Fruit fly (Drosophila melanogaster) whole organism, wandering third instar larva: ENCODE measurements around the gene CG43679.

Source experiments
- Abd-B ChIP-seq: fragments of >200 bp; optimal IDR thresholded peaks from 2 replicates; lab custom pipeline; 2017; ENCODE audit warnings: missing biosample characterization, missing genetic modification characterization
- CG32264 ChIP-seq: fragments of 200-800 bp; sonication (Bioruptor generic); optimal IDR thresholded peaks from 2 replicates; lab custom pipeline; 2016; ENCODE audit warnings: missing biosample characterization, missing genetic modification characterization
- CG9705 ChIP-seq: fragments of 200-800 bp; sonication (Bioruptor generic); optimal IDR thresholded peaks from 2 replicates; lab custom pipeline; 2018; ENCODE audit warnings: missing biosample characterization, mild to moderate bottlenecking, missing genetic modification characterization
- CrebA ChIP-seq: fragments of 200-800 bp; sonication (Bioruptor generic); optimal IDR thresholded peaks from 2 replicates; lab custom pipeline; 2016; ENCODE audit warnings: missing biosample characterization, mild to moderate bottlenecking, missing genetic modification characterization, borderline replicate concordance
- Dif ChIP-seq: fragments of 200-275, 200-300 bp; sonication (Bioruptor generic); optimal IDR thresholded peaks from 2 replicates; lab custom pipeline; 2018; ENCODE audit warnings: missing biosample characterization, missing genetic modification characterization; ENCODE audit not compliant: partially characterized antibody
- HLH106 ChIP-seq: fragments of 200-800 bp; optimal IDR thresholded peaks from 3 replicates; lab custom pipeline; 2019; ENCODE audit warnings: missing biosample characterization, mild to moderate bottlenecking, missing genetic modification characterization, moderate library complexity
- Hnf4 ChIP-seq: fragments of 200-800 bp; sonication (Bioruptor generic); optimal IDR thresholded peaks from 2 replicates; lab custom pipeline; 2016; ENCODE audit warnings: missing biosample characterization, mild to moderate bottlenecking, missing genetic modification characterization
- Hr78 ChIP-seq: fragments of >200 bp; optimal IDR thresholded peaks from 2 replicates; lab custom pipeline; 2017; ENCODE audit warnings: missing biosample characterization, missing genetic modification characterization
- Jra ChIP-seq: sonication (Bioruptor generic); optimal IDR thresholded peaks from 2 replicates; lab custom pipeline; 2016; ENCODE audit warnings: missing biosample characterization, missing genetic modification characterization
- Mio ChIP-seq: sonication (Bioruptor generic); optimal IDR thresholded peaks from 2 replicates; lab custom pipeline; 2016; ENCODE audit warnings: missing biosample characterization, missing genetic modification characterization
- Myc ChIP-seq: fragments of >200 bp; optimal IDR thresholded peaks from 2 replicates; lab custom pipeline; 2017
- N ChIP-seq: fragments of >200 bp; optimal IDR thresholded peaks from 2 replicates; lab custom pipeline; 2018; ENCODE audit warnings: missing biosample characterization, missing external identifiers, missing genetic modification characterization
- OdsH ChIP-seq: fragments of 200-800 bp; sonication (Bioruptor generic); optimal IDR thresholded peaks from 2 replicates; lab custom pipeline; 2016; ENCODE audit warnings: missing biosample characterization, mild to moderate bottlenecking, missing genetic modification characterization
- Rel ChIP-seq, 2 experiments: fragments of 200-800 bp; sonication (Bioruptor generic) in 1 of 2; optimal IDR thresholded peaks; 2 replicates in 1 of 2; 3 replicates in 1 of 2; lab custom pipeline; 2016 to 2019; ENCODE audit warnings: mild to moderate bottlenecking in 2 of 2, missing biosample characterization in 2 of 2, missing genetic modification characterization in 2 of 2, moderate library complexity in 1 of 2
- Sp1 ChIP-seq: fragments of 200-800 bp; sonication (Bioruptor generic); optimal IDR thresholded peaks from 3 replicates; lab custom pipeline; 2019; ENCODE audit warnings: missing biosample characterization, mild to moderate bottlenecking, missing genetic modification characterization, moderate library complexity
- Vsx2 ChIP-seq: fragments of 200-300, 225-300 bp; sonication (Bioruptor generic); optimal IDR thresholded peaks from 2 replicates; lab custom pipeline; 2018; ENCODE audit warnings: missing biosample characterization, missing genetic modification characterization; ENCODE audit not compliant: partially characterized antibody
- br ChIP-seq: fragments of 200-800 bp; sonication (Bioruptor generic); optimal IDR thresholded peaks from 2 replicates; lab custom pipeline; 2016; ENCODE audit warnings: missing biosample characterization, missing genetic modification characterization
- dl ChIP-seq, 2 experiments: fragments of 175-275, 200-275 bp in 1 of 2; fragments of 200-275 bp in 1 of 2; sonication (Bioruptor generic); optimal IDR thresholded peaks; lab custom pipeline; 2018; ENCODE audit warnings: mild to moderate bottlenecking in 2 of 2, missing biosample characterization in 2 of 2, missing genetic modification characterization in 2 of 2, moderate library complexity in 2 of 2; ENCODE audit not compliant: partially characterized antibody in 2 of 2, insufficient read depth in 1 of 2
- dmrt93B ChIP-seq: fragments of 200-800 bp; sonication (Bioruptor generic); optimal IDR thresholded peaks from 2 replicates; lab custom pipeline; 2018; ENCODE audit warnings: missing biosample characterization, mild to moderate bottlenecking, missing genetic modification characterization
- dsf ChIP-seq: sonication (Bioruptor generic); optimal IDR thresholded peaks from 2 replicates; lab custom pipeline; 2016; ENCODE audit warnings: missing biosample characterization, missing genetic modification characterization, borderline replicate concordance
- ey ChIP-seq: fragments of 200-800 bp; sonication (Bioruptor generic); optimal IDR thresholded peaks from 2 replicates; lab custom pipeline; 2016; ENCODE audit warnings: missing biosample characterization, missing genetic modification characterization
- foxo ChIP-seq, 2 experiments: fragments of 200-800 bp; sonication (Bioruptor generic); optimal IDR thresholded peaks; 2 replicates in 1 of 2; 3 replicates in 1 of 2; lab custom pipeline; 2016 to 2017; ENCODE audit warnings: missing biosample characterization in 2 of 2, missing genetic modification characterization in 2 of 2
- fru ChIP-seq: fragments of 200-800 bp; sonication (Bioruptor generic); optimal IDR thresholded peaks from 3 replicates; lab custom pipeline; 2016; ENCODE audit warnings: missing biosample characterization, mild to moderate bottlenecking, missing genetic modification characterization
- h ChIP-seq: fragments of 200-800 bp; sonication (Bioruptor generic); optimal IDR thresholded peaks from 3 replicates; lab custom pipeline; 2016; ENCODE audit warnings: missing biosample characterization, mild to moderate bottlenecking, missing genetic modification characterization
- jim ChIP-seq: fragments of 175-275, 200-325 bp; sonication (Bioruptor generic); optimal IDR thresholded peaks from 2 replicates; lab custom pipeline; 2016; ENCODE audit warnings: missing biosample characterization, mild to moderate bottlenecking, missing genetic modification characterization
- lola ChIP-seq: fragments of >200 bp; optimal IDR thresholded peaks from 2 replicates; lab custom pipeline; 2017; ENCODE audit warnings: missing biosample characterization, missing genetic modification characterization
- pan ChIP-seq: fragments of >200 bp; optimal IDR thresholded peaks from 2 replicates; lab custom pipeline; 2017
- psq ChIP-seq: fragments of 200-800 bp; sonication (Bioruptor generic); optimal IDR thresholded peaks from 3 replicates; lab custom pipeline; 2017; ENCODE audit warnings: missing biosample characterization, mild to moderate bottlenecking, missing genetic modification characterization, moderate library complexity
- rgr ChIP-seq: fragments of 200-800 bp; sonication (Bioruptor generic); optimal IDR thresholded peaks from 3 replicates; lab custom pipeline; 2016; ENCODE audit warnings: missing biosample characterization, mild to moderate bottlenecking, missing genetic modification characterization
- sage ChIP-seq: fragments of 200-800 bp; sonication (Bioruptor generic); optimal IDR thresholded peaks from 2 replicates; lab custom pipeline; 2016; ENCODE audit warnings: missing biosample characterization, mild to moderate bottlenecking, missing genetic modification characterization
- sv ChIP-seq: fragments of 200-800 bp; sonication (Bioruptor generic); optimal IDR thresholded peaks from 3 replicates; lab custom pipeline; 2016; ENCODE audit warnings: missing biosample characterization, missing genetic modification characterization
- tai ChIP-seq: sonication (Bioruptor generic); optimal IDR thresholded peaks from 2 replicates; lab custom pipeline; 2016; ENCODE audit warnings: missing biosample characterization, missing genetic modification characterization
- usp ChIP-seq: fragments of >200 bp; optimal IDR thresholded peaks from 2 replicates; lab custom pipeline; 2017; ENCODE audit warnings: missing biosample characterization, missing genetic modification characterization
- woc ChIP-seq: sonication (Bioruptor generic); optimal IDR thresholded peaks from 2 replicates; lab custom pipeline; 2016; ENCODE audit warnings: missing biosample characterization, mild to moderate bottlenecking, missing genetic modification characterization

CG43679 gene

dm6 chr3L:15013957-15014692, 37.1 kb downstream of the CG43679 start, which contains the start of gene Reck (continued):
- peak; percentile 83 for TF ChIP-seq rgr
- peak; percentile 26 for TF ChIP-seq CG9705 (GFP tag; lab: Kevin White, UChicago)
- peak; percentile 71 for TF ChIP-seq sage (GFP tag; lab: Kevin White, UChicago)
- TF ChIP-seq Abd-B (GFP tag; lab: Kevin White, UChicago) = no peak
- no peak for TF ChIP-seq lola

dm6 chr3L:15013296-15013695, 37.9 kb downstream of the CG43679 start:
- TF ChIP-seq Myc (lab: Kevin White, UChicago) (no peak), CG9705 (GFP tag; lab: Kevin White, UChicago) (no peak), foxo (GFP tag; optimal IDR thresholded peaks at IDR 0.05; lab: Kevin White, UChicago) (peak in 1 of 2 experiments; percentile 23), Jra (no peak), jim (GFP tag; lab: Kevin White, UChicago) (no peak), h (GFP tag; lab: Kevin White, UChicago) (no peak), HLH106 (tag; lab: Kevin White, UChicago) (peak; percentile 30)

- TF ChIP-seq fru (GFP tag; lab: Kevin White, UChicago) (peak; percentile 24), CrebA (GFP tag; lab: Kevin White, UChicago) (no peak), Hnf4 (GFP tag; lab: Kevin White, UChicago) (peak; percentile 5), HLH106 (tag; lab: Kevin White, UChicago) (peak; percentile 29), sv (GFP tag; lab: Kevin White, UChicago) (peak; percentile 0), rgr (peak; percentile 43), psq (peak; percentile 24), jim (GFP tag; lab: Kevin White, UChicago) (no peak), dsf (GFP tag; lab: Kevin White, UChicago) (no peak), Sp1 (GFP tag; lab: Kevin White, UChicago) (peak; percentile 29), tai (no peak), foxo (GFP tag; optimal IDR thresholded peaks at IDR 0.05; lab: Kevin White, UChicago) (peak in 1 of 2 experiments; percentile 50), br (GFP tag; lab: Kevin White, UChicago) (peak; percentile 21), usp (no peak), h (GFP tag; lab: Kevin White, UChicago) (peak; percentile 9)
- TF ChIP-seq, all 38 proteins: peak for 10
Observed at dm6 chr3L:15011638-15012335, 39.4 kb downstream of the CG43679 start.

dm6 chr3L:15011142-15011541, 40.1 kb downstream of the CG43679 start:
- TF ChIP-seq Vsx2 (GFP tag; lab: Kevin White, UChicago) (no peak), br (GFP tag; lab: Kevin White, UChicago) (no peak), tai (no peak), dl (GFP tag; optimal IDR thresholded peaks at IDR 0.05; lab: Kevin White, UChicago; ENCODE audit: insufficient read depth in 1 of 2, partially characterized antibody in 2 of 2) (no peak), pan (lab: Kevin White, UChicago) (no peak), fru (GFP tag; lab: Kevin White, UChicago) (no peak), Hnf4 (GFP tag; lab: Kevin White, UChicago) (no peak), dmrt93B (no peak), Dif (GFP tag; lab: Kevin White, UChicago) (no peak), CG9705 (GFP tag; lab: Kevin White, UChicago) (no peak), sage (GFP tag; lab: Kevin White, UChicago) (no peak), psq (no peak), Sp1 (GFP tag; lab: Kevin White, UChicago) (no peak)
- TF ChIP-seq, all 38 proteins: peak for 0

dm6 chr3L:15010601-15011000, 40.6 kb downstream of the CG43679 start:
- TF ChIP-seq HLH106 (tag; lab: Kevin White, UChicago) (no peak), h (GFP tag; lab: Kevin White, UChicago) (no peak), Hr78 (no peak), sage (GFP tag; lab: Kevin White, UChicago) (no peak), woc (GFP tag; lab: Kevin White, UChicago) (no peak), Dif (GFP tag; lab: Kevin White, UChicago) (no peak), dmrt93B (no peak), dl (GFP tag; optimal IDR thresholded peaks at IDR 0.05; lab: Kevin White, UChicago; ENCODE audit: insufficient read depth in 1 of 2, partially characterized antibody in 2 of 2) (no peak), Myc (lab: Kevin White, UChicago) (no peak), Jra (no peak), ey (GFP tag; lab: Kevin White, UChicago) (no peak), OdsH (GFP tag; lab: Kevin White, UChicago) (no peak), Rel (GFP tag; optimal IDR thresholded peaks at IDR 0.05; lab: Kevin White, UChicago) (no peak), Rel (tag; optimal IDR thresholded peaks at IDR 0.05; lab: Kevin White, UChicago) (no peak), CG32264 (no peak), fru (GFP tag; lab: Kevin White, UChicago) (no peak), Mio (GFP tag; lab: Kevin White, UChicago) (no peak), Sp1 (GFP tag; lab: Kevin White, UChicago) (no peak), N (GFP tag; lab: Kevin White, UChicago) (no peak)
- TF ChIP-seq, all 38 proteins: peak for 0
